Fruit fly (Drosophila melanogaster): Measurements from ENCODE around the gene twin.

twin gene

dm6 chr3R:24221334-24222302, at the start of gene twin (continued):
- TF ChIP-seq her (GFP tag; optimal IDR thresholded peaks at IDR 0.05) (peak; percentile 72), HmgZ (tag; optimal IDR thresholded peaks at IDR 0.05) (peak; percentile 47), tin (GFP tag; optimal IDR thresholded peaks at IDR 0.05) (peak; percentile 70), BEAF-32 (GFP tag; optimal IDR thresholded peaks at IDR 0.05) (peak; percentile 85), sima (GFP tag; optimal IDR thresholded peaks at IDR 0.05) (no peak), nerfin-2 (GFP tag; IDR thresholded peaks at IDR 0.05; ENCODE audit: partially characterized antibody) (no peak), Med (GFP tag) (peak; percentile 92), CG3726 (GFP tag; IDR thresholded peaks at IDR 0.05) (no peak), Antp (GFP tag; optimal IDR thresholded peaks at IDR 0.05) (peak; percentile 73), CG13287 (GFP tag; IDR thresholded peaks at IDR 0.05; ENCODE audit: partially characterized antibody) (peak; percentile 82), CG15011 (GFP tag; optimal IDR thresholded peaks at IDR 0.05) (no peak), CG33557 (GFP tag; optimal IDR thresholded peaks at IDR 0.05) (peak; percentile 37), ash1 (GFP tag; optimal IDR thresholded peaks at IDR 0.05) (no peak), knrl (GFP tag; IDR thresholded peaks at IDR 0.05; ENCODE audit: partially characterized antibody) (peak; percentile 70), CG8359 (GFP tag; optimal IDR thresholded peaks at IDR 0.05; ENCODE audit: borderline replicate concordance) (no peak), tx (GFP tag; optimal IDR thresholded peaks at IDR 0.05) (peak; percentile 72), CG10654 (GFP tag; optimal IDR thresholded peaks at IDR 0.05) (peak; percentile 64), Hr39 (optimal IDR thresholded peaks at IDR 0.05) (no peak), onecut (GFP tag; IDR thresholded peaks at IDR 0.05) (no peak; the same call in 1 of the 2 replicates), lola (GFP tag; optimal IDR thresholded peaks at IDR 0.05) (peak in 1 of 3 experiments; percentile 52), CG1603 (tag; optimal IDR thresholded peaks at IDR 0.05) (peak; percentile 4), CG13894 (tag; optimal IDR thresholded peaks at IDR 0.05) (peak; percentile 69), Camta (GFP tag; optimal IDR thresholded peaks at IDR 0.05) (peak; percentile 58), CG3995 (GFP tag; optimal IDR thresholded peaks at IDR 0.05) (peak; percentile 22), lov (optimal IDR thresholded peaks at IDR 0.05) (no peak), lov (GFP tag; IDR thresholded peaks at IDR 0.05) (no peak), Lhr (GFP tag; optimal IDR thresholded peaks at IDR 0.05) (no peak), CG11723 (GFP tag; optimal IDR thresholded peaks at IDR 0.05) (peak; percentile 62), Scr (GFP tag; IDR thresholded peaks at IDR 0.05; ENCODE audit: partially characterized antibody) (peak; percentile 79), ab (GFP tag; optimal IDR thresholded peaks at IDR 0.05) (no peak), scrt (GFP tag; optimal IDR thresholded peaks at IDR 0.05) (no peak), CG10267 (tag; optimal IDR thresholded peaks at IDR 0.05) (peak; percentile 50), gfzf (GFP tag; optimal IDR thresholded peaks at IDR 0.05) (peak; percentile 33), CG6175 (GFP tag; IDR thresholded peaks at IDR 0.05) (no peak), zfh1 (GFP tag; IDR thresholded peaks at IDR 0.05) (peak; percentile 34; the same call in 1 of the 3 replicates), gcm2 (GFP tag; optimal IDR thresholded peaks at IDR 0.05) (no peak), CG3838 (GFP tag; optimal IDR thresholded peaks at IDR 0.05) (peak; percentile 4), Hand (GFP tag; optimal IDR thresholded peaks at IDR 0.05) (no peak), pnt (GFP tag; optimal IDR thresholded peaks at IDR 0.05) (peak; percentile 23), CG4820 (GFP tag; optimal IDR thresholded peaks at IDR 0.05) (peak; percentile 21), CG7987 (GFP tag; optimal IDR thresholded peaks at IDR 0.05) (no peak), Dbx (GFP tag; IDR thresholded peaks at IDR 0.05) (peak; percentile 42; the same call in 1 of the 3 replicates), nmo (GFP tag; optimal IDR thresholded peaks at IDR 0.05) (peak; percentile 75), CG8290 (GFP tag; optimal IDR thresholded peaks at IDR 0.05) (peak; percentile 48), CG8290 (tag; optimal IDR thresholded peaks at IDR 0.05) (no peak), CG8089 (GFP tag; optimal IDR thresholded peaks at IDR 0.05) (peak; percentile 42), YL-1 (GFP tag; optimal IDR thresholded peaks at IDR 0.05) (peak; percentile 69), danr (GFP tag; IDR thresholded peaks at IDR 0.05) (0 out of 2 replicates have a peak, but pooled peaks have one; percentile 35)
